Worm (Caenorhabditis elegans): ENCODE results near the gene ttr-32.

DNA sequence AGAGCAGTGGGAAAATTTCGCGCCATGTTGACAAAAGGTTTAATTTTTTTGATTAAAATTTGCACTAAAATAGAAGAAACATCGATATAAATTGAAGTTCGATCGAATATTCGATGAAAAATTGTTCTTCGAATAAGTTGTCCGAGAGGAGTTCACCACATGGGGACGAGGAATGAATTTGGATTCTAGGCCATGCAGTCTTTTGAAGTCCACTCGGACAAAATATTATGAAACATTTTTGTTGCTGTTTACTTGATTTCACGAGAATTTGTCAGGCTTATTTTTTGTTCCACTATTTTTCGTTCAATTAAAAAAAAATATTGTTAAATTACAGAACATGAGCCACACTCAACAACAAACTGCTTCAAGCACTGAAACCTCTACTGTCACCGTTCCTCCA, 45.5 kb upstream of the ttr-32 start, which contains the start of the genes cux-7 and C07H6.2:
- TF ChIP-seq sox-4 (tag; optimal IDR thresholded peaks at IDR 0.05) (no peak), hlh-6 (tag; optimal IDR thresholded peaks at IDR 0.05) (peak; percentile 84), unc-86 (tag; optimal IDR thresholded peaks at IDR 0.05) (peak; percentile 35), ahr-1 (tag; optimal IDR thresholded peaks at IDR 0.05) (peak; percentile 90), hlh-30 (tag; optimal IDR thresholded peaks at IDR 0.05; ENCODE audit: insufficient read depth) (no peak), nhr-11 (tag; optimal IDR thresholded peaks at IDR 0.05) (no peak), unc-3 (GFP tag; conservative IDR thresholded peaks at IDR 0.05) (peak; percentile 56; the same call in 1 of the 2 replicates), unc-3 (tag; optimal IDR thresholded peaks at IDR 0.05) (peak; percentile 74)

Data from whole organism, late embryonic.